Worm (Caenorhabditis elegans) whole organism, L4 larva: ENCODE results near the gene nhx-9.
A peak's percentile ranks its signal among the peaks of the same experiment; 100 is the strongest.

ENCODE experiments used
- D1046.2 ChIP-seq: fragments of 200-800 bp; sonication (Bioruptor generic); IDR thresholded peaks from 2 replicates; pipeline ENCODE4 v1.3.6; 2022; ENCODE audit warnings: missing genetic modification characterization, missing compliant biosample characterization
- F10B5.3 ChIP-seq: sonication (generic microtip); optimal IDR thresholded peaks from 2 replicates; lab custom pipeline; 2016; ENCODE audit warnings: mild to moderate bottlenecking, missing genetic modification characterization, missing compliant biosample characterization
- F37D6.2 ChIP-seq: sonication (generic microtip); optimal IDR thresholded peaks from 2 replicates; lab custom pipeline; 2016; ENCODE audit warnings: mild to moderate bottlenecking, missing genetic modification characterization, missing compliant biosample characterization
- F49E8.2 ChIP-seq: sonication (generic microtip); optimal IDR thresholded peaks from 2 replicates; lab custom pipeline; 2016; ENCODE audit warnings: missing compliant biosample characterization, mild to moderate bottlenecking, missing genetic modification characterization, borderline replicate concordance
- Y48G9A.11 ChIP-seq: fragments of 200-800 bp; sonication (Bioruptor generic); IDR thresholded peaks from 2 replicates; pipeline ENCODE4 v1.3.6; 2022; ENCODE audit warnings: missing genetic modification reagents, missing genetic modification characterization, missing compliant biosample characterization
- Y5F2A.4 ChIP-seq: fragments of 200-800 bp; sonication (Bioruptor generic); optimal IDR thresholded peaks from 2 replicates; lab custom pipeline; 2018; ENCODE audit warnings: mild to moderate bottlenecking, missing genetic modification characterization, missing compliant biosample characterization
- ZK546.5 ChIP-seq, 2 experiments: sonication (generic microtip); optimal IDR thresholded peaks; 2 replicates each; lab custom pipeline; 2017; ENCODE audit warnings: missing biosample characterization in 2 of 2, missing genetic modification characterization in 2 of 2
- aha-1 ChIP-seq: fragments of 150-350 bp; peaks from one replicate; lab custom pipeline; 2014; ENCODE audit warnings: missing biosample characterization, missing genetic modification characterization
- ceh-28 ChIP-seq: fragments of 150-350 bp; optimal IDR thresholded peaks from 2 replicates; lab custom pipeline; 2014; ENCODE audit warnings: missing biosample characterization, missing genetic modification reagents, missing genetic modification characterization
- ceh-32 ChIP-seq: sonication (generic microtip); optimal IDR thresholded peaks from 2 replicates; lab custom pipeline; 2016; ENCODE audit warnings: mild to moderate bottlenecking, missing genetic modification characterization, missing compliant biosample characterization; ENCODE audit not compliant: poor library complexity
- cey-2 ChIP-seq: sonication (generic microtip); optimal IDR thresholded peaks from 3 replicates; lab custom pipeline; 2017; ENCODE audit warnings: missing genetic modification characterization, mild to moderate bottlenecking, missing compliant biosample characterization, antibody characterized with exemption, borderline replicate concordance; ENCODE audit not compliant: insufficient read depth
- ctbp-1 ChIP-seq: fragments of 200-800 bp; sonication (Bioruptor generic); IDR thresholded peaks from 2 replicates; pipeline ENCODE4 v1.3.6; 2022; ENCODE audit warnings: missing genetic modification reagents, missing genetic modification characterization, missing compliant biosample characterization
- daf-16 ChIP-seq, 3 experiments: sonication (generic microtip); optimal IDR thresholded peaks; 2 replicates each; lab custom pipeline; 2016 to 2017; ENCODE audit warnings: missing genetic modification characterization in 3 of 3, missing genetic modification reagents in 3 of 3, mild to moderate bottlenecking in 2 of 3, missing compliant biosample characterization in 2 of 3, missing biosample characterization in 1 of 3, moderate library complexity in 1 of 3
- daf-19 ChIP-seq: fragments of 200-800 bp; sonication (Bioruptor generic); conservative IDR thresholded peaks from 2 replicates; pipeline ENCODE4 v1.3.6; 2022; ENCODE audit warnings: missing genetic modification characterization, missing compliant biosample characterization
- dmd-6 ChIP-seq: fragments of 200-800 bp; sonication (Bioruptor generic); IDR thresholded peaks from 2 replicates; pipeline ENCODE4 v1.3.6; 2022; ENCODE audit warnings: missing genetic modification reagents, missing genetic modification characterization, missing compliant biosample characterization
- duxl-1 ChIP-seq: sonication (generic microtip); optimal IDR thresholded peaks from 2 replicates; lab custom pipeline; 2016; ENCODE audit warnings: mild to moderate bottlenecking, missing genetic modification characterization, moderate library complexity, missing compliant biosample characterization; ENCODE audit not compliant: poor library complexity
- dve-1 ChIP-seq: sonication (generic microtip); optimal IDR thresholded peaks from 2 replicates; lab custom pipeline; 2017; ENCODE audit warnings: antibody characterized with exemption, mild to moderate bottlenecking, missing genetic modification characterization, missing compliant biosample characterization; ENCODE audit not compliant: insufficient read depth
- egl-27 ChIP-seq: sonication (generic microtip); optimal IDR thresholded peaks from 3 replicates; lab custom pipeline; 2017; ENCODE audit warnings: missing biosample characterization, missing genetic modification reagents, missing genetic modification characterization
- egl-43 ChIP-seq: fragments of 200-800 bp; sonication (Bioruptor generic); IDR thresholded peaks from 2 replicates; pipeline ENCODE4 v1.3.6; 2022; ENCODE audit warnings: missing genetic modification reagents, missing genetic modification characterization, missing compliant biosample characterization
- hif-1 ChIP-seq, 2 experiments: sonication (generic microtip); optimal IDR thresholded peaks; 2 replicates each; lab custom pipeline; 2016 to 2017; ENCODE audit warnings: missing compliant biosample characterization in 2 of 2, missing genetic modification characterization in 2 of 2, missing genetic modification reagents in 2 of 2, missing genotype in 2 of 2, mild to moderate bottlenecking in 1 of 2
- hlh-11 ChIP-seq: fragments of 200-800 bp; sonication (Bioruptor generic); optimal IDR thresholded peaks from 2 replicates; lab custom pipeline; 2018; ENCODE audit warnings: mild to moderate bottlenecking, missing genetic modification characterization, missing compliant biosample characterization
- hlh-30 ChIP-seq: sonication (generic microtip); optimal IDR thresholded peaks from 2 replicates; lab custom pipeline; 2017; ENCODE audit warnings: antibody characterized with exemption, mild to moderate bottlenecking, missing genetic modification characterization, missing compliant biosample characterization; ENCODE audit not compliant: insufficient read depth
- lin-29 ChIP-seq: fragments of 200-800 bp; sonication (Bioruptor generic); IDR thresholded peaks from 2 replicates; pipeline ENCODE4 v1.3.6; 2022; ENCODE audit warnings: missing genetic modification reagents, missing genetic modification characterization, missing compliant biosample characterization
- lin-38 ChIP-seq: fragments of 200-800 bp; sonication (Bioruptor generic); IDR thresholded peaks from 2 replicates; pipeline ENCODE4 v1.3.6; 2022; ENCODE audit warnings: missing genetic modification reagents, missing genetic modification characterization, missing compliant biosample characterization
- lir-3 ChIP-seq: sonication (generic microtip); optimal IDR thresholded peaks from 2 replicates; lab custom pipeline; 2016; ENCODE audit warnings: mild to moderate bottlenecking, missing genetic modification characterization, missing compliant biosample characterization
- lsy-2 ChIP-seq, 2 experiments: fragments of 150-350 bp in 1 of 2; sonication (generic microtip) in 1 of 2; optimal IDR thresholded peaks; 2 replicates each; lab custom pipeline; 2014 to 2017; ENCODE audit warnings: missing biosample characterization in 2 of 2, missing genetic modification characterization in 2 of 2
- madf-5 ChIP-seq, 2 experiments: fragments of 200-800 bp; sonication (Bioruptor generic); IDR thresholded peaks; 2 replicates each; pipeline ENCODE4 v1.3.6; 2022; ENCODE audit warnings: missing compliant biosample characterization in 2 of 2, missing genetic modification characterization in 2 of 2
- mdl-1 ChIP-seq, 2 experiments: fragments of 150-350 bp in 1 of 2; sonication (generic microtip) in 1 of 2; optimal IDR thresholded peaks; 2 replicates each; lab custom pipeline; 2014 to 2017; ENCODE audit warnings: missing biosample characterization in 2 of 2, missing genetic modification characterization in 2 of 2
- mdt-29 ChIP-seq: fragments of 200-800 bp; sonication (Bioruptor generic); IDR thresholded peaks from 2 replicates; pipeline ENCODE4 v1.3.6; 2022; ENCODE audit warnings: missing genetic modification reagents, missing genetic modification characterization, missing compliant biosample characterization
- mep-1 ChIP-seq: fragments of 150-350 bp; sonication (generic microtip); optimal IDR thresholded peaks from 3 replicates; lab custom pipeline; 2014; ENCODE audit warnings: missing biosample characterization, missing genetic modification characterization
- mes-2 ChIP-seq: sonication (generic microtip); optimal IDR thresholded peaks from 2 replicates; lab custom pipeline; 2016; ENCODE audit warnings: missing genotype, mild to moderate bottlenecking, missing genetic modification characterization, missing compliant biosample characterization; ENCODE audit not compliant: poor library complexity, severe bottlenecking
- mxl-3 ChIP-seq: fragments of 200-800 bp; sonication (Bioruptor generic); optimal IDR thresholded peaks from 2 replicates; lab custom pipeline; 2018; ENCODE audit warnings: mild to moderate bottlenecking, missing genetic modification characterization, missing compliant biosample characterization
- nhr-11 ChIP-seq: fragments of 150-350 bp; optimal IDR thresholded peaks from 2 replicates; lab custom pipeline; 2014; ENCODE audit warnings: missing biosample characterization, missing genetic modification characterization
- nhr-28 ChIP-seq: fragments of 150-350 bp; optimal IDR thresholded peaks from 2 replicates; lab custom pipeline; 2014; ENCODE audit warnings: missing biosample characterization, missing genetic modification characterization
- nhr-41 ChIP-seq: fragments of 200-800 bp; sonication (Bioruptor generic); IDR thresholded peaks from 2 replicates; pipeline ENCODE4 v1.3.6; 2022; ENCODE audit warnings: missing genetic modification reagents, missing genetic modification characterization, missing compliant biosample characterization
- nhr-42 ChIP-seq: fragments of 200-800 bp; sonication (Bioruptor generic); IDR thresholded peaks from 2 replicates; pipeline ENCODE4 v1.3.6; 2022; ENCODE audit warnings: missing genetic modification characterization, missing compliant biosample characterization
- nhr-77 ChIP-seq: fragments of 150-350 bp; optimal IDR thresholded peaks from 2 replicates; lab custom pipeline; 2014; ENCODE audit warnings: missing biosample characterization, missing genetic modification characterization
- pqm-1 ChIP-seq: sonication (generic microtip); optimal IDR thresholded peaks from 2 replicates; lab custom pipeline; 2017; ENCODE audit warnings: missing biosample characterization, missing genetic modification characterization
- set-16 ChIP-seq: fragments of 200-800 bp; sonication (Bioruptor generic); IDR thresholded peaks from 2 replicates; pipeline ENCODE4 v1.3.6; 2022; ENCODE audit warnings: missing genetic modification reagents, missing genetic modification characterization, missing compliant biosample characterization
- spr-3 ChIP-seq: fragments of 200-800 bp; sonication (Bioruptor generic); optimal IDR thresholded peaks from 2 replicates; lab custom pipeline; 2018; ENCODE audit warnings: mild to moderate bottlenecking, missing genetic modification characterization, missing compliant biosample characterization
- tag-97 ChIP-seq: fragments of 200-800 bp; sonication (Bioruptor generic); IDR thresholded peaks from 2 replicates; pipeline ENCODE4 v1.3.6; 2022; ENCODE audit warnings: missing genetic modification characterization, missing compliant biosample characterization
- zfp-3 ChIP-seq: fragments of 200-800 bp; sonication (Bioruptor generic); conservative IDR thresholded peaks from 2 replicates; pipeline ENCODE4 v1.3.6; 2022; ENCODE audit warnings: missing genetic modification reagents, missing genetic modification characterization, missing compliant biosample characterization
- zip-11 ChIP-seq: fragments of 200-800 bp; sonication (Bioruptor generic); IDR thresholded peaks from 2 replicates; pipeline ENCODE4 v1.3.6; 2022; ENCODE audit warnings: missing genetic modification characterization, missing compliant biosample characterization
- zip-2 ChIP-seq: fragments of 150-350 bp; optimal IDR thresholded peaks from 2 replicates; lab custom pipeline; 2014; ENCODE audit warnings: missing biosample characterization, missing genetic modification characterization

The nhx-9 gene

ce11 chrIV:11915768-11916453 is 14.8 kb upstream of the nhx-9 start, which contains the start of gene ZK822.9:
ZK822.9 (plus strand) TSS chrIV:11915947.
- TF ChIP-seq set-16 = peak; percentile 47; the same call in 1 of the 2 replicates
- peak; percentile 65 for TF ChIP-seq aha-1 (tag; lab: Kevin White, UChicago)
- peak; percentile 24 for TF ChIP-seq dve-1
- TF ChIP-seq F49E8.2 (tag; lab: Kevin White, UChicago) = no peak
- no peak for TF ChIP-seq duxl-1
- no peak for TF ChIP-seq lsy-2 (tag; optimal IDR thresholded peaks at IDR 0.05; lab: Kevin White, UChicago)
- peak; percentile 78 for TF ChIP-seq hlh-11 (tag; lab: Kevin White, UChicago)
- peak; percentile 24 for TF ChIP-seq mxl-3 (GFP tag; lab: Kevin White, UChicago)
- peak in 1 of 2 experiments; percentile 17 for TF ChIP-seq hif-1 (tag; optimal IDR thresholded peaks at IDR 0.05; lab: Kevin White, UChicago)
- peak; percentile 30 for TF ChIP-seq mes-2 (tag; lab: Kevin White, UChicago)
- TF ChIP-seq nhr-42 (GFP tag; lab: Robert Waterston, UW) = no peak
- no peak for TF ChIP-seq F37D6.2 (tag; lab: Kevin White, UChicago)
- peak; percentile 81 for TF ChIP-seq hlh-30 (tag; lab: Kevin White, UChicago)
- TF ChIP-seq tag-97 (GFP tag; lab: Robert Waterston, UW) = no peak
- TF ChIP-seq mep-1 (tag; lab: Kevin White, UChicago) = peak; percentile 49
- no peak for TF ChIP-seq daf-16 (GFP tag; optimal IDR thresholded peaks at IDR 0.05; lab: Kevin White, UChicago)
- peak; percentile 70 for TF ChIP-seq daf-16 (tag; optimal IDR thresholded peaks at IDR 0.05; lab: Kevin White, UChicago)
- TF ChIP-seq nhr-11 (tag; lab: Kevin White, UChicago) = no peak
- peak; percentile 88 for TF ChIP-seq mdt-29
- peak; percentile 82 for TF ChIP-seq nhr-28 (tag; lab: Kevin White, UChicago)
- no peak for TF ChIP-seq zip-2 (tag; lab: Kevin White, UChicago)
- TF ChIP-seq ceh-28 (tag; lab: Kevin White, UChicago) = no peak
- peak; percentile 26 for TF ChIP-seq dmd-6 (GFP tag; lab: Robert Waterston, UW)
- no peak for TF ChIP-seq ctbp-1 (GFP tag; lab: Robert Waterston, UW)
- TF ChIP-seq lir-3 (tag; lab: Kevin White, UChicago) = no peak

ce11 chrIV:11916907-11917306 is 13.8 kb upstream of the nhx-9 start, which contains the start of gene ZK822.10:
ZK822.10 (plus strand) TSS chrIV:11917137.
- no peak for TF ChIP-seq D1046.2 (GFP tag; lab: Robert Waterston, UW)
- no peak for TF ChIP-seq lin-38 (GFP tag; lab: Robert Waterston, UW)
- no peak for TF ChIP-seq zip-11 (GFP tag; lab: Robert Waterston, UW)
- peak; percentile 65 for TF ChIP-seq mdt-29
- TF ChIP-seq nhr-77 = peak; percentile 51
- TF ChIP-seq pqm-1 (tag; lab: Kevin White, UChicago) = no peak
- no peak for TF ChIP-seq Y48G9A.11 (GFP tag; lab: Robert Waterston, UW)
- TF ChIP-seq lsy-2 (tag; optimal IDR thresholded peaks at IDR 0.05; lab: Kevin White, UChicago) = peak in 1 of 2 experiments; percentile 2
- TF ChIP-seq daf-16 (GFP tag; optimal IDR thresholded peaks at IDR 0.05; lab: Kevin White, UChicago) = no peak
- TF ChIP-seq daf-16 (tag; optimal IDR thresholded peaks at IDR 0.05; lab: Kevin White, UChicago) = peak; percentile 100
- TF ChIP-seq dmd-6 (GFP tag; lab: Robert Waterston, UW) = peak; percentile 72
- no peak for TF ChIP-seq Y5F2A.4 (GFP tag; lab: Kevin White, UChicago)
- TF ChIP-seq dve-1 = peak; percentile 77
- TF ChIP-seq hlh-30 (tag; lab: Kevin White, UChicago) = peak; percentile 44
- TF ChIP-seq daf-19 (GFP tag; lab: Robert Waterston, UW) = no peak
- no peak for TF ChIP-seq madf-5 (GFP tag; IDR thresholded peaks at IDR 0.05; lab: Robert Waterston, UW)
- no peak for TF ChIP-seq egl-43
- TF ChIP-seq spr-3 = no peak
- peak; percentile 86 for TF ChIP-seq nhr-28 (tag; lab: Kevin White, UChicago)
- no peak for TF ChIP-seq cey-2 (tag; lab: Kevin White, UChicago)
- peak; percentile 19 for TF ChIP-seq mep-1 (tag; lab: Kevin White, UChicago)
- peak; percentile 65 for TF ChIP-seq aha-1 (tag; lab: Kevin White, UChicago)
- TF ChIP-seq ceh-32 (tag; lab: Kevin White, UChicago) = no peak
- no peak for TF ChIP-seq zfp-3 (GFP tag; lab: Robert Waterston, UW)
- no peak for TF ChIP-seq ZK546.5 (tag; optimal IDR thresholded peaks at IDR 0.05; lab: Kevin White, UChicago)
- no peak for TF ChIP-seq tag-97 (GFP tag; lab: Robert Waterston, UW)
- TF ChIP-seq nhr-41 (GFP tag; lab: Robert Waterston, UW) = no peak
- peak in 1 of 2 experiments; percentile 1 for TF ChIP-seq mdl-1 (tag; optimal IDR thresholded peaks at IDR 0.05; lab: Kevin White, UChicago)
- TF ChIP-seq lin-29 (GFP tag; lab: Robert Waterston, UW) = no peak
- TF ChIP-seq hlh-11 (tag; lab: Kevin White, UChicago) = peak; percentile 71
- no peak for TF ChIP-seq F10B5.3
- no peak for TF ChIP-seq duxl-1
- TF ChIP-seq egl-27 (tag; lab: Kevin White, UChicago) = no peak
